Fruit fly (Drosophila melanogaster): ENCODE data around the gene CG43867.
A peak's percentile ranks its signal among the peaks of the same experiment; 100 is the strongest.

Gene CG43867

dm6 chrX:784456-784855 lies 143.3 kb downstream of the CG43867 start, which contains the start of gene tw:
tw (plus strand) TSS chrX:784746.
- TF ChIP-seq CG3032 (tag; optimal IDR thresholded peaks at IDR 0.05), result peak; percentile 13
- no peak for TF ChIP-seq CG10669 (GFP tag; optimal IDR thresholded peaks at IDR 0.05)
- TF ChIP-seq esn (GFP tag; optimal IDR thresholded peaks at IDR 0.05), result peak; percentile 15

- TF ChIP-seq Eip75B (GFP tag; optimal IDR thresholded peaks at IDR 0.05) (peak; percentile 42), Met (GFP tag; optimal IDR thresholded peaks at IDR 0.05) (peak; percentile 68), Gug (GFP tag; IDR thresholded peaks at IDR 0.05) (no peak), dsx (GFP tag; optimal IDR thresholded peaks at IDR 0.05; ENCODE audit: poor library complexity, severe bottlenecking) (peak; percentile 47), CG10631 (GFP tag; optimal IDR thresholded peaks at IDR 0.05) (peak; percentile 60), CG8319 (GFP tag; optimal IDR thresholded peaks at IDR 0.05) (peak; percentile 33), vri (GFP tag; optimal IDR thresholded peaks at IDR 0.05) (peak; percentile 52), CG11902 (GFP tag; optimal IDR thresholded peaks at IDR 0.05) (peak; percentile 2), CG11762 (GFP tag; optimal IDR thresholded peaks at IDR 0.05; ENCODE audit: insufficient read depth) (peak; percentile 36), fd85E (GFP tag; optimal IDR thresholded peaks at IDR 0.05) (no peak), CG9139 (GFP tag; optimal IDR thresholded peaks at IDR 0.05) (no peak), salr (GFP tag; optimal IDR thresholded peaks at IDR 0.05) (peak in 1 of 2 experiments; percentile 25), CG4318 (GFP tag; optimal IDR thresholded peaks at IDR 0.05) (peak; percentile 36), CG34406 (GFP tag; optimal IDR thresholded peaks at IDR 0.05) (peak; percentile 55), acj6 (GFP tag; optimal IDR thresholded peaks at IDR 0.05) (peak; percentile 61), pdm3 (GFP tag; optimal IDR thresholded peaks at IDR 0.05) (peak; percentile 61), net (GFP tag; optimal IDR thresholded peaks at IDR 0.05) (peak; percentile 51), Hr39 (GFP tag; optimal IDR thresholded peaks at IDR 0.05) (peak; percentile 57), Hr4 (GFP tag; optimal IDR thresholded peaks at IDR 0.05) (peak; percentile 36), CG32006 (GFP tag; optimal IDR thresholded peaks at IDR 0.05) (peak; percentile 64), Sox15 (GFP tag; optimal IDR thresholded peaks at IDR 0.05) (peak; percentile 19), eg (GFP tag; IDR thresholded peaks at IDR 0.05) (peak; percentile 31; the same call in 1 of the 3 replicates), Lpt (GFP tag; optimal IDR thresholded peaks at IDR 0.05) (peak; percentile 60), spab (GFP tag; optimal IDR thresholded peaks at IDR 0.05) (peak; percentile 38), Smox (GFP tag; optimal IDR thresholded peaks at IDR 0.05) (peak; percentile 71), CG6808 (GFP tag; optimal IDR thresholded peaks at IDR 0.05) (peak; percentile 60), CG3919 (GFP tag; optimal IDR thresholded peaks at IDR 0.05) (peak; percentile 54), CG6854 (GFP tag; optimal IDR thresholded peaks at IDR 0.05) (peak; percentile 3), lz (GFP tag; optimal IDR thresholded peaks at IDR 0.05) (peak; percentile 60), CG31627 (GFP tag; optimal IDR thresholded peaks at IDR 0.05) (peak; percentile 59), Eip78C (GFP tag) (peak; percentile 83), CG6792 (GFP tag; optimal IDR thresholded peaks at IDR 0.05) (peak; percentile 65), cyc (GFP tag; optimal IDR thresholded peaks at IDR 0.05) (peak; percentile 38), CG3032 (tag; optimal IDR thresholded peaks at IDR 0.05) (peak; percentile 45), CG8632 (GFP tag; optimal IDR thresholded peaks at IDR 0.05) (peak; percentile 48), CG1621 (tag; optimal IDR thresholded peaks at IDR 0.05) (peak; percentile 38), CG10669 (GFP tag; optimal IDR thresholded peaks at IDR 0.05) (peak; percentile 40), Ets96B (tag; optimal IDR thresholded peaks at IDR 0.05) (peak; percentile 51), Hr38 (GFP tag; optimal IDR thresholded peaks at IDR 0.05) (no peak), svp (GFP tag) (peak; percentile 87), esn (GFP tag; optimal IDR thresholded peaks at IDR 0.05) (peak; percentile 65), CG6276 (GFP tag; optimal IDR thresholded peaks at IDR 0.05) (peak; percentile 44), Blimp-1 (GFP tag; optimal IDR thresholded peaks at IDR 0.05) (no peak), Sox102F (GFP tag; optimal IDR thresholded peaks at IDR 0.05) (peak; percentile 64), OdsH (GFP tag; optimal IDR thresholded peaks at IDR 0.05) (peak; percentile 56), CG6163 (GFP tag; IDR thresholded peaks at IDR 0.05) (no peak), CG8119 (GFP tag; IDR thresholded peaks at IDR 0.05) (peak; percentile 72), CG7368 (GFP tag; optimal IDR thresholded peaks at IDR 0.05) (peak; percentile 58), Ets21C (GFP tag; optimal IDR thresholded peaks at IDR 0.05) (peak; percentile 43)
These were observed 148.4 kb downstream of the CG43867 start for dm6 chrX:779344-779743.
